Worm (Caenorhabditis elegans) whole organism, L3 larva: ENCODE data around the gene B0244.17.

Experiments
- ceh-82 ChIP-seq: fragments of 150-350 bp; optimal IDR thresholded peaks from 2 replicates; lab custom pipeline; 2014; ENCODE audit warnings: missing biosample characterization, missing genetic modification characterization
- ceh-9 ChIP-seq: sonication (generic microtip); optimal IDR thresholded peaks from 2 replicates; lab custom pipeline; 2018; ENCODE audit warnings: missing biosample characterization, missing genetic modification characterization
- lin-39 ChIP-seq: fragments of 150-350 bp; optimal IDR thresholded peaks from 2 replicates; lab custom pipeline; 2018; ENCODE audit warnings: missing biosample characterization, missing genetic modification reagents, missing genetic modification characterization
- nhr-76 ChIP-seq: fragments of 150-350 bp; sonication (generic microtip); optimal IDR thresholded peaks from 5 replicates; lab custom pipeline; 2014; ENCODE audit warnings: missing biosample characterization, missing genetic modification characterization
- pha-4 ChIP-seq: fragments of 150-350 bp; optimal IDR thresholded peaks from 2 replicates; lab custom pipeline; 2014; ENCODE audit warnings: missing biosample characterization, missing genetic modification reagents, missing genetic modification characterization

DNA sequence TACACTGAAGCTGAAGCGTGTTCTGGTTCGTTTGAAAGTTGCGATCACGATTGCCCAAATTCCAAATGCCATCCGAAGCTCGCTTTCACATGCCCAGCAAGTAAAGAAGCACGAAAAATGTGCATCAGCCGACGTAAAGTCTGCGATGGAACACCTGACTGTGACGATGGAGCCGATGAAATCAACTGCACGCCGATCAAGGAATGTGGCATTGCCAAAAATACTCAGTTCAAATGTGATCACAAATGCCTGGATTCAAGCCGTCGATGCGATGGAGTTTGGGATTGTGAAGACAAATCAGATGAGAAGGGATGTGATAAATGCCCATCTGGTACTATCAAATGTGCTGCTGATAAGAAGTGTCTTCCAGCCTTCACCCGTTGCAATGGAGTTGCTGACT, 3.7 kb upstream of the B0244.17 start:
- no peak for TF ChIP-seq ceh-82 (tag; lab: Kevin White, UChicago)
- no peak for TF ChIP-seq nhr-76 (tag; lab: Kevin White, UChicago)
- no peak for TF ChIP-seq pha-4
- TF ChIP-seq lin-39 (tag; lab: Kevin White, UChicago), result no peak
- TF ChIP-seq ceh-9 (tag; lab: Kevin White, UChicago), result no peak
